Fruit fly (Drosophila melanogaster): ENCODE measurements around the gene Btk.

Gene Btk

dm6 chr2L:8289352-8290091 is 11.4 kb downstream of the Btk start (continued):
- TF ChIP-seq Trl (optimal IDR thresholded peaks at IDR 0.05) (no peak), Trl (GFP tag; optimal IDR thresholded peaks at IDR 0.05) (no peak), CTCF (GFP tag; optimal IDR thresholded peaks at IDR 0.05) (no peak), Kr (GFP tag; optimal IDR thresholded peaks at IDR 0.05) (peak; percentile 67), CG17829 (tag; optimal IDR thresholded peaks at IDR 0.05) (peak; percentile 12), Blimp-1 (GFP tag; optimal IDR thresholded peaks at IDR 0.05) (peak; percentile 8), HLH54F (GFP tag; optimal IDR thresholded peaks at IDR 0.05) (no peak), dmrt99B (tag; optimal IDR thresholded peaks at IDR 0.05) (no peak), Dll (GFP tag; IDR thresholded peaks at IDR 0.05; ENCODE audit: partially characterized antibody) (0 out of 4 replicates have a peak, but pooled peaks have one; percentile 18), CG10431 (GFP tag; optimal IDR thresholded peaks at IDR 0.05) (peak; percentile 6), fd102C (GFP tag; optimal IDR thresholded peaks at IDR 0.05) (peak; percentile 17), amos (GFP tag; IDR thresholded peaks at IDR 0.05; ENCODE audit: partially characterized antibody) (no peak), CG15696 (tag; optimal IDR thresholded peaks at IDR 0.05) (peak; percentile 53), fd64A (GFP tag; optimal IDR thresholded peaks at IDR 0.05) (peak; percentile 27), CG2712 (tag; optimal IDR thresholded peaks at IDR 0.05) (peak; percentile 3), CG17568 (GFP tag; optimal IDR thresholded peaks at IDR 0.05) (no peak), Drgx (GFP tag; IDR thresholded peaks at IDR 0.05) (no peak), usp (GFP tag; optimal IDR thresholded peaks at IDR 0.05) (no peak), dan (GFP tag; IDR thresholded peaks at IDR 0.05) (no peak), eyg (GFP tag; optimal IDR thresholded peaks at IDR 0.05) (no peak), D (optimal IDR thresholded peaks at IDR 0.05) (no peak), D (GFP tag; optimal IDR thresholded peaks at IDR 0.05) (peak; percentile 1), CG15601 (tag; optimal IDR thresholded peaks at IDR 0.05) (peak; percentile 9), Chrac-16 (GFP tag; optimal IDR thresholded peaks at IDR 0.05) (no peak), dpn (GFP tag; optimal IDR thresholded peaks at IDR 0.05) (no peak), CG11085 (GFP tag; IDR thresholded peaks at IDR 0.05) (no peak), CG1603 (tag; optimal IDR thresholded peaks at IDR 0.05) (peak; percentile 14), her (GFP tag; optimal IDR thresholded peaks at IDR 0.05) (no peak), CG14441 (GFP tag; IDR thresholded peaks at IDR 0.05) (no peak), Mrtf (GFP tag; IDR thresholded peaks at IDR 0.05) (no peak), TFAM (GFP tag; optimal IDR thresholded peaks at IDR 0.05) (no peak), grn (GFP tag; optimal IDR thresholded peaks at IDR 0.05) (peak; percentile 91), twi (tag; optimal IDR thresholded peaks at IDR 0.05) (peak; percentile 68), CG31224 (GFP tag; IDR thresholded peaks at IDR 0.05) (no peak), tll (GFP tag; optimal IDR thresholded peaks at IDR 0.05) (peak in 1 of 2 experiments; percentile 71), chinmo (GFP tag; IDR thresholded peaks at IDR 0.05; ENCODE audit: partially characterized antibody) (0 out of 4 replicates have a peak, but pooled peaks have one; percentile 39), CG17186 (GFP tag; optimal IDR thresholded peaks at IDR 0.05) (no peak), pros (GFP tag; optimal IDR thresholded peaks at IDR 0.05) (peak; percentile 56), sd (tag; optimal IDR thresholded peaks at IDR 0.05) (peak; percentile 58), MTF-1 (GFP tag; optimal IDR thresholded peaks at IDR 0.05; ENCODE audit: borderline replicate concordance) (peak; percentile 27), Sox102F (GFP tag; optimal IDR thresholded peaks at IDR 0.05) (no peak), Atf-2 (GFP tag; optimal IDR thresholded peaks at IDR 0.05) (no peak), C15 (GFP tag; IDR thresholded peaks at IDR 0.05) (no peak), lola (GFP tag; optimal IDR thresholded peaks at IDR 0.05) (peak in 1 of 3 experiments; percentile 9), mam (GFP tag; optimal IDR thresholded peaks at IDR 0.05) (no peak), Lhr (GFP tag; optimal IDR thresholded peaks at IDR 0.05) (no peak), crol (GFP tag; IDR thresholded peaks at IDR 0.05) (peak; percentile 78), hkb (optimal IDR thresholded peaks at IDR 0.05) (no peak), hkb (GFP tag; IDR thresholded peaks at IDR 0.05) (no peak), Hr78 (GFP tag; optimal IDR thresholded peaks at IDR 0.05) (peak in 1 of 2 experiments; percentile 57)

Measured in whole organism, embryonic.